Fruit fly (Drosophila melanogaster) whole organism, embryonic: ENCODE data around the gene CG13311.

Source experiments
- Aef1 ChIP-seq: fragments of 200-800 bp; sonication (Bioruptor generic); IDR thresholded peaks from 3 replicates; pipeline ENCODE4 v1.3.6; 2022; ENCODE audit warnings: missing biosample characterization, missing genetic modification characterization
- Atf6 ChIP-seq: fragments of 200-800 bp; sonication (Bioruptor generic); IDR thresholded peaks from 2 replicates; pipeline ENCODE4 v1.3.6; 2022; ENCODE audit warnings: missing biosample characterization, missing genetic modification characterization
- CG10543 ChIP-seq: fragments of 200-800 bp; sonication (Bioruptor generic); optimal IDR thresholded peaks from 3 replicates; lab custom pipeline; 2017; ENCODE audit warnings: missing biosample characterization, mild to moderate bottlenecking, missing genetic modification characterization, moderate library complexity
- CG10565 ChIP-seq: fragments of 200-800 bp; sonication (Bioruptor generic); optimal IDR thresholded peaks from 3 replicates; lab custom pipeline; 2016; ENCODE audit warnings: missing biosample characterization, mild to moderate bottlenecking, missing genetic modification characterization
- CG13123 ChIP-seq: fragments of 200-800 bp; sonication (Bioruptor generic); optimal IDR thresholded peaks from 2 replicates; lab custom pipeline; 2016; ENCODE audit warnings: missing biosample characterization, missing genetic modification characterization
- CG13624 ChIP-seq: fragments of 200-800 bp; sonication (Bioruptor generic); optimal IDR thresholded peaks from 2 replicates; lab custom pipeline; 2016; ENCODE audit warnings: missing biosample characterization, missing genetic modification characterization
- CG15073 ChIP-seq: fragments of 200-800 bp; sonication (Bioruptor generic); optimal IDR thresholded peaks from 2 replicates; lab custom pipeline; 2016; ENCODE audit warnings: missing biosample characterization, missing genetic modification characterization
- CG2889 ChIP-seq: fragments of 200-800 bp; sonication (Bioruptor generic); IDR thresholded peaks from 3 replicates; pipeline ENCODE4 v1.3.6; 2022; ENCODE audit warnings: missing biosample characterization, missing genetic modification characterization
- CG34376 ChIP-seq: fragments of 200-800 bp; sonication (Bioruptor generic); optimal IDR thresholded peaks from 2 replicates; lab custom pipeline; 2018; ENCODE audit warnings: missing biosample characterization, mild to moderate bottlenecking, missing genetic modification characterization
- CG4820 ChIP-seq: fragments of 200-800 bp; sonication (Bioruptor generic); optimal IDR thresholded peaks from 3 replicates; lab custom pipeline; 2016; ENCODE audit warnings: missing biosample characterization, missing genetic modification characterization
- CG6791 ChIP-seq: fragments of 200-800 bp; sonication (Bioruptor generic); IDR thresholded peaks from 3 replicates; pipeline ENCODE4 v1.3.6; 2022; ENCODE audit warnings: missing biosample characterization, missing genetic modification characterization; ENCODE audit not compliant: partially characterized antibody
- CG7556 ChIP-seq: fragments of 200-800 bp; sonication (Bioruptor generic); optimal IDR thresholded peaks from 2 replicates; lab custom pipeline; 2017; ENCODE audit warnings: missing biosample characterization, mild to moderate bottlenecking, missing genetic modification characterization
- CG7987 ChIP-seq: fragments of 200-800 bp; sonication (Bioruptor generic); optimal IDR thresholded peaks from 2 replicates; lab custom pipeline; 2018; ENCODE audit warnings: missing biosample characterization, mild to moderate bottlenecking, missing genetic modification characterization, moderate library complexity
- CG8089 ChIP-seq: fragments of 200-800 bp; sonication (Bioruptor generic); optimal IDR thresholded peaks from 3 replicates; lab custom pipeline; 2016; ENCODE audit warnings: missing biosample characterization, missing genetic modification characterization
- CG8281 ChIP-seq: fragments of 200-800 bp; sonication (Bioruptor generic); optimal IDR thresholded peaks from 2 replicates; lab custom pipeline; 2018; ENCODE audit warnings: missing biosample characterization, mild to moderate bottlenecking, missing genetic modification characterization, moderate library complexity
- CG8944 ChIP-seq: fragments of 200-800 bp; sonication (Bioruptor generic); optimal IDR thresholded peaks from 3 replicates; lab custom pipeline; 2016; ENCODE audit warnings: missing biosample characterization, missing genetic modification characterization
- CG9215 ChIP-seq: fragments of 200-800 bp; sonication (Bioruptor generic); IDR thresholded peaks from 2 replicates; pipeline ENCODE4 v1.3.6; 2022; ENCODE audit warnings: missing biosample characterization, missing genetic modification characterization
- CG9932 ChIP-seq: fragments of 200-800 bp; sonication (Bioruptor generic); IDR thresholded peaks from 2 replicates; pipeline ENCODE4 v1.3.6; 2022; ENCODE audit warnings: missing biosample characterization, missing genetic modification characterization
- CTCF ChIP-seq: fragments of 200-800 bp; sonication (Bioruptor generic); optimal IDR thresholded peaks from 2 replicates; lab custom pipeline; 2017; ENCODE audit warnings: missing biosample characterization, mild to moderate bottlenecking, missing genetic modification characterization, moderate library complexity
- Dbx ChIP-seq: fragments of 200-800 bp; sonication (Bioruptor generic); IDR thresholded peaks from 3 replicates; pipeline ENCODE4 v1.3.6; 2022; ENCODE audit warnings: missing biosample characterization, missing genetic modification characterization
- Deaf1 ChIP-seq: fragments of 200-800 bp; optimal IDR thresholded peaks from 3 replicates; lab custom pipeline; 2019; ENCODE audit warnings: missing biosample characterization, mild to moderate bottlenecking, missing genetic modification characterization, moderate library complexity
- Dek ChIP-seq: fragments of 200-800 bp; sonication (Bioruptor generic); optimal IDR thresholded peaks from 3 replicates; lab custom pipeline; 2019; ENCODE audit warnings: missing biosample characterization, mild to moderate bottlenecking, missing genetic modification characterization, moderate library complexity
- ERR ChIP-seq: fragments of 200-800 bp; sonication (Bioruptor generic); optimal IDR thresholded peaks from 2 replicates; lab custom pipeline; 2016; ENCODE audit warnings: missing biosample characterization, missing genetic modification characterization
- HLH4C ChIP-seq: fragments of 200-800 bp; sonication (Bioruptor generic); IDR thresholded peaks from 3 replicates; pipeline ENCODE4 v1.3.6; 2022; ENCODE audit warnings: missing biosample characterization, missing genetic modification characterization; ENCODE audit not compliant: partially characterized antibody
- Lhr ChIP-seq: fragments of 200-800 bp; sonication (Bioruptor generic); optimal IDR thresholded peaks from 3 replicates; lab custom pipeline; 2017; ENCODE audit warnings: mild to moderate bottlenecking, missing biosample characterization, missing genetic modification reagents, missing genetic modification characterization
- MBD-R2 ChIP-seq: fragments of 200-800 bp; sonication (Bioruptor generic); IDR thresholded peaks from 2 replicates; pipeline ENCODE4 v1.3.6; 2022; ENCODE audit warnings: missing biosample characterization, missing genetic modification characterization
- NC2α ChIP-seq: fragments of 200-800 bp; sonication (Bioruptor generic); optimal IDR thresholded peaks from 2 replicates; lab custom pipeline; 2016; ENCODE audit warnings: missing biosample characterization, missing genetic modification characterization
- Nf-YC ChIP-seq: fragments of 200-800 bp; optimal IDR thresholded peaks from 3 replicates; lab custom pipeline; 2019; ENCODE audit warnings: missing biosample characterization, mild to moderate bottlenecking, missing genetic modification characterization, moderate library complexity
- Pdp1 ChIP-seq, 2 experiments: fragments of 200-800 bp; sonication (Bioruptor generic); optimal IDR thresholded peaks; 3 replicates each; lab custom pipeline; 2016; ENCODE audit warnings: missing biosample characterization in 2 of 2, missing genetic modification characterization in 2 of 2, mild to moderate bottlenecking in 1 of 2, moderate library complexity in 1 of 2
- Sin3A ChIP-seq: fragments of >200 bp; optimal IDR thresholded peaks from 2 replicates; lab custom pipeline; 2018
- Six4 ChIP-seq: fragments of 200-800 bp; sonication (Bioruptor generic); optimal IDR thresholded peaks from 2 replicates; lab custom pipeline; 2016; ENCODE audit warnings: missing biosample characterization, missing genetic modification characterization
- Sox100B ChIP-seq: fragments of 200-800 bp; sonication (Bioruptor generic); optimal IDR thresholded peaks from 3 replicates; lab custom pipeline; 2018; ENCODE audit warnings: missing biosample characterization, mild to moderate bottlenecking, missing genetic modification characterization
- Spps ChIP-seq: fragments of 200-800 bp; sonication (Bioruptor generic); optimal IDR thresholded peaks from 2 replicates; lab custom pipeline; 2018; ENCODE audit warnings: missing biosample characterization, mild to moderate bottlenecking, missing genetic modification characterization
- ap ChIP-seq: fragments of 200-800 bp; sonication (Bioruptor generic); IDR thresholded peaks from 2 replicates; pipeline ENCODE4 v1.3.6; 2022; ENCODE audit warnings: missing biosample characterization, missing genetic modification characterization
- corto ChIP-seq: fragments of 200-800 bp; sonication (Bioruptor generic); optimal IDR thresholded peaks from 2 replicates; lab custom pipeline; 2016; ENCODE audit warnings: missing biosample characterization, mild to moderate bottlenecking, missing genetic modification characterization, moderate library complexity
- hkb ChIP-seq, 2 experiments: fragments of 200-800 bp in 1 of 2; fragments of >200 bp in 1 of 2; sonication (Bioruptor generic) in 1 of 2; IDR thresholded peaks in 1 of 2; optimal IDR thresholded peaks in 1 of 2; 2 replicates each; pipeline versions ENCODE4 v1.3.6 to Lab custom; 2017 to 2022; ENCODE audit warnings: missing biosample characterization in 1 of 2, missing genetic modification characterization in 1 of 2
- kah ChIP-seq: fragments of 200-800 bp; sonication (Bioruptor generic); optimal IDR thresholded peaks from 2 replicates; lab custom pipeline; 2018; ENCODE audit warnings: missing biosample characterization, mild to moderate bottlenecking, missing genetic modification characterization
- kay ChIP-seq: fragments of 200-800 bp; sonication (Bioruptor generic); optimal IDR thresholded peaks from 2 replicates; lab custom pipeline; 2016; ENCODE audit warnings: missing biosample characterization, missing genetic modification characterization
- lilli ChIP-seq: fragments of 200-800 bp; sonication (Bioruptor generic); optimal IDR thresholded peaks from 3 replicates; lab custom pipeline; 2016; ENCODE audit warnings: missing biosample characterization, missing genetic modification characterization
- maf-S ChIP-seq: fragments of 200-800 bp; sonication (Bioruptor generic); optimal IDR thresholded peaks from 2 replicates; lab custom pipeline; 2016; ENCODE audit warnings: missing biosample characterization, missing genetic modification characterization
- mirr ChIP-seq: fragments of 200-800 bp; sonication (Bioruptor generic); optimal IDR thresholded peaks from 3 replicates; lab custom pipeline; 2018; ENCODE audit warnings: missing biosample characterization, mild to moderate bottlenecking, missing genetic modification characterization
- nmo ChIP-seq: fragments of 200-800 bp; sonication (Bioruptor generic); optimal IDR thresholded peaks from 2 replicates; lab custom pipeline; 2018; ENCODE audit warnings: missing biosample characterization, mild to moderate bottlenecking, missing genetic modification characterization, moderate library complexity
- otp ChIP-seq: fragments of 200-800 bp; sonication (Bioruptor generic); IDR thresholded peaks from 3 replicates; pipeline ENCODE4, ENCODE4 v1.3.6; 2022; ENCODE audit warnings: missing biosample characterization, missing genetic modification characterization
- peb ChIP-seq: fragments of 200-800 bp; sonication (Bioruptor generic); IDR thresholded peaks from 2 replicates; pipeline ENCODE4 v1.3.6; 2022; ENCODE audit warnings: missing biosample characterization, missing genetic modification characterization
- pros ChIP-seq: fragments of 200-800 bp; sonication (Bioruptor generic); optimal IDR thresholded peaks from 3 replicates; lab custom pipeline; 2019; ENCODE audit warnings: missing biosample characterization, mild to moderate bottlenecking, missing genetic modification characterization, moderate library complexity
- ranshi ChIP-seq: fragments of 200-800 bp; sonication (Bioruptor generic); IDR thresholded peaks from 2 replicates; pipeline ENCODE4 v1.3.6; 2022; ENCODE audit warnings: missing biosample characterization, missing genetic modification characterization
- sug ChIP-seq: fragments of 200-800 bp; optimal IDR thresholded peaks from 2 replicates; lab custom pipeline; 2019; ENCODE audit warnings: missing biosample characterization, mild to moderate bottlenecking, missing genetic modification characterization, moderate library complexity
- tll ChIP-seq, 2 experiments: fragments of 200-800 bp in 1 of 2; fragments of >200 bp in 1 of 2; sonication (Bioruptor generic) in 1 of 2; optimal IDR thresholded peaks; 2 replicates each; lab custom pipeline; 2017 to 2019; ENCODE audit warnings: missing biosample characterization in 2 of 2, missing genetic modification characterization in 2 of 2, mild to moderate bottlenecking in 1 of 2, moderate library complexity in 1 of 2
- tup ChIP-seq: fragments of 200-800 bp; sonication (Bioruptor generic); optimal IDR thresholded peaks from 2 replicates; lab custom pipeline; 2016; ENCODE audit warnings: missing biosample characterization, mild to moderate bottlenecking, missing genetic modification characterization, moderate library complexity
- zen ChIP-seq: fragments of 200-800 bp; sonication (Bioruptor generic); optimal IDR thresholded peaks from 3 replicates; lab custom pipeline; 2018; ENCODE audit warnings: missing biosample characterization, mild to moderate bottlenecking, missing genetic modification characterization, moderate library complexity

Gene CG13311

DNA sequence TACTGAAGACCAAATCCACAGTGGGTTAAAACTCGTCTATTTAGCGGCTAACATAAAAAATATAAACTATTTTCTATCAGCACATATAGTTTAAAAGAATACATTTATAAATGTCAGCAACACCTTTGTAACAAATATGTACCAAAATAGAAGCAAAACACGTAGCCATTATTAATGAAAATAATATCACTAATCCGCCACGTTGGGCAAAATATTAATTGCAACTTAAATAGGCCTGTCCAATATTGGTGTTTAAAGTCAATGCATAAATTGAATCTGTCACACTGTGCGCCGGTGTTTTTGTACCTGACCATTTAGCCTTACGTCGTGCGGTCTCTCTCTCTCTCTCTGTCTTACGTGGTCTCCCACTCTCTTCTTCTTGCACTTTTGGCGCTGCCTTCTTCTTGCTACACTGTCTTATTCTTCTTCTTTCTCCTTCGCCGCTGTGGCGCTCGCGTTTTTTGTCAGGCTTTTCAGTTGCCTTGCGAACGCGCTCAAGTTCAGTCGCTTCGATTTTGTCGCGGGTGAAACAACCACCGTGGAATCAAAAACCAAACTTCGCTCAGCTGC, 35.9 kb downstream of the CG13311 start (continued):
- TF ChIP-seq Pdp1 (GFP tag; optimal IDR thresholded peaks at IDR 0.05; lab: Kevin White, UChicago) (peak; percentile 93 to 99), Spps (tag; lab: Kevin White, UChicago) (peak; percentile 94), corto (GFP tag; lab: Kevin White, UChicago) (peak; percentile 76), ranshi (GFP tag; lab: Robert Waterston, UW) (peak; percentile 97), Dbx (GFP tag; lab: Robert Waterston, UW) (peak; percentile 97), Dek (tag; lab: Kevin White, UChicago) (peak; percentile 96), peb (GFP tag; lab: Robert Waterston, UW) (peak; percentile 97), kah (GFP tag; lab: Kevin White, UChicago) (peak; percentile 89), CG8281 (tag; lab: Kevin White, UChicago) (peak; percentile 64), ERR (GFP tag; lab: Kevin White, UChicago) (peak; percentile 91), tup (GFP tag; lab: Kevin White, UChicago) (peak; percentile 96), mirr (GFP tag; lab: Kevin White, UChicago) (peak; percentile 85), pros (GFP tag; lab: Kevin White, UChicago) (peak; percentile 93), CG10565 (peak; percentile 94), CTCF (GFP tag; lab: Kevin White, UChicago) (peak; percentile 73), Six4 (peak; percentile 97), maf-S (GFP tag; lab: Kevin White, UChicago) (peak; percentile 97), Nf-YC (tag; lab: Kevin White, UChicago) (peak; percentile 91), tll (GFP tag; optimal IDR thresholded peaks at IDR 0.05; lab: Kevin White, UChicago) (peak in 1 of 2 experiments; percentile 8), CG13624 (GFP tag; lab: Kevin White, UChicago) (peak; percentile 80), zen (tag; lab: Kevin White, UChicago) (peak; percentile 86), CG15073 (GFP tag; lab: Kevin White, UChicago) (peak; percentile 90), kay (GFP tag; lab: Kevin White, UChicago) (peak; percentile 92), HLH4C (GFP tag; lab: Robert Waterston, UW) (no peak; the same call in 2 of the 3 replicates), CG9215 (GFP tag; lab: Robert Waterston, UW) (peak; percentile 97), CG7556 (peak; percentile 99), Aef1 (GFP tag; lab: Robert Waterston, UW) (peak; percentile 98), Lhr (GFP tag; lab: Kevin White, UChicago) (peak; percentile 96), Atf6 (GFP tag; lab: Robert Waterston, UW) (peak; percentile 98), hkb (optimal IDR thresholded peaks at IDR 0.05; lab: Kevin White, UChicago) (no peak), hkb (GFP tag; IDR thresholded peaks at IDR 0.05; lab: Robert Waterston, UW) (peak; percentile 96), CG8089 (GFP tag; lab: Kevin White, UChicago) (peak; percentile 96), ap (GFP tag; lab: Robert Waterston, UW) (peak; percentile 95), Sin3A (lab: Kevin White, UChicago) (no peak), otp (GFP tag; lab: Robert Waterston, UW) (peak; percentile 94), sug (tag; lab: Kevin White, UChicago) (peak; percentile 97), MBD-R2 (peak; percentile 90), nmo (GFP tag; lab: Kevin White, UChicago) (peak; percentile 100), NC2α (GFP tag; lab: Kevin White, UChicago) (peak; percentile 96), CG9932 (GFP tag; lab: Robert Waterston, UW) (peak; percentile 98), CG7987 (peak; percentile 87), Sox100B (GFP tag; lab: Kevin White, UChicago) (peak; percentile 99), CG6791 (peak; percentile 55; the same call in 2 of the 3 replicates), CG10543 (GFP tag; lab: Kevin White, UChicago) (peak; percentile 98), lilli (GFP tag; lab: Kevin White, UChicago) (peak; percentile 99), CG34376 (GFP tag; lab: Kevin White, UChicago) (peak; percentile 66), CG4820 (GFP tag; lab: Kevin White, UChicago) (peak; percentile 97), CG8944 (GFP tag; lab: Kevin White, UChicago) (peak; percentile 97), Deaf1 (tag; lab: Kevin White, UChicago) (peak; percentile 82), CG13123 (peak; percentile 96), CG2889 (GFP tag; lab: Robert Waterston, UW) (peak; percentile 95)
